Fruit fly (Drosophila melanogaster) whole organism, embryonic: ENCODE measurements around the gene kel.

Source experiments
- Adf1 ChIP-seq: fragments of 200-800 bp; sonication (Bioruptor generic); IDR thresholded peaks from 2 replicates; pipeline ENCODE4 v1.3.6; 2022; ENCODE audit warnings: missing biosample characterization, missing genetic modification characterization
- CG1024 ChIP-seq: fragments of 200-800 bp; sonication (Bioruptor generic); IDR thresholded peaks from 2 replicates; pipeline ENCODE4 v1.3.6; 2022; ENCODE audit warnings: missing biosample characterization, missing genetic modification characterization
- CG10366 ChIP-seq: fragments of 200-800 bp; sonication (Bioruptor generic); IDR thresholded peaks from 2 replicates; pipeline ENCODE4 v1.3.6; 2022; ENCODE audit warnings: missing biosample characterization, missing genetic modification characterization
- CG12942 ChIP-seq: fragments of 200-800 bp; sonication (Bioruptor generic); optimal IDR thresholded peaks from 3 replicates; lab custom pipeline; 2016; ENCODE audit warnings: missing biosample characterization, missing genetic modification characterization
- CG13894 ChIP-seq: fragments of 200-800 bp; sonication (Bioruptor generic); optimal IDR thresholded peaks from 3 replicates; lab custom pipeline; 2018; ENCODE audit warnings: missing biosample characterization, mild to moderate bottlenecking, missing genetic modification characterization, moderate library complexity
- CG14050 ChIP-seq: fragments of 200-800 bp; sonication (Bioruptor generic); IDR thresholded peaks from 3 replicates; pipeline ENCODE4 v1.3.6; 2022; ENCODE audit warnings: missing biosample characterization, missing genetic modification characterization
- CG16813 ChIP-seq: fragments of 200-800 bp; sonication (Bioruptor generic); IDR thresholded peaks from 3 replicates; pipeline ENCODE4 v1.3.6; 2022; ENCODE audit warnings: missing biosample characterization, missing genetic modification characterization; ENCODE audit not compliant: partially characterized antibody
- CG17802 ChIP-seq: fragments of 200-800 bp; sonication (Bioruptor generic); optimal IDR thresholded peaks from 2 replicates; lab custom pipeline; 2018; ENCODE audit warnings: missing biosample characterization, mild to moderate bottlenecking, missing genetic modification characterization, moderate library complexity
- CG18476 ChIP-seq: fragments of 200-800 bp; sonication (Bioruptor generic); optimal IDR thresholded peaks from 2 replicates; lab custom pipeline; 2016; ENCODE audit warnings: missing biosample characterization, mild to moderate bottlenecking, missing genetic modification characterization
- CG2116 ChIP-seq: fragments of 200-800 bp; sonication (Bioruptor generic); optimal IDR thresholded peaks from 3 replicates; lab custom pipeline; 2018; ENCODE audit warnings: missing biosample characterization, mild to moderate bottlenecking, missing genetic modification characterization
- CG2202 ChIP-seq: fragments of 200-800 bp; sonication (Bioruptor generic); optimal IDR thresholded peaks from 2 replicates; lab custom pipeline; 2018; ENCODE audit warnings: missing biosample characterization, mild to moderate bottlenecking, missing genetic modification characterization
- CG4360 ChIP-seq: fragments of 200-800 bp; sonication (Bioruptor generic); IDR thresholded peaks from 2 replicates; pipeline ENCODE4 v1.3.6; 2022; ENCODE audit warnings: missing biosample characterization, missing genetic modification characterization
- CG4404 ChIP-seq: fragments of 200-800 bp; sonication (Bioruptor generic); IDR thresholded peaks from 2 replicates; pipeline ENCODE4 v1.3.6; 2022; ENCODE audit warnings: missing biosample characterization, missing genetic modification characterization
- CG4730 ChIP-seq: fragments of 200-800 bp; sonication (Bioruptor generic); IDR thresholded peaks from 2 replicates; pipeline ENCODE4 v1.3.6; 2022; ENCODE audit warnings: missing biosample characterization, missing genetic modification characterization
- CG6654 ChIP-seq: fragments of 200-800 bp; sonication (Bioruptor generic); optimal IDR thresholded peaks from 2 replicates; lab custom pipeline; 2017; ENCODE audit warnings: missing biosample characterization, mild to moderate bottlenecking, missing genetic modification characterization
- CG7928 ChIP-seq: fragments of 200-800 bp; sonication (Bioruptor generic); optimal IDR thresholded peaks from 2 replicates; lab custom pipeline; 2017; ENCODE audit warnings: missing biosample characterization, mild to moderate bottlenecking, missing genetic modification characterization
- CG8089 ChIP-seq: fragments of 200-800 bp; sonication (Bioruptor generic); optimal IDR thresholded peaks from 3 replicates; lab custom pipeline; 2016; ENCODE audit warnings: missing biosample characterization, missing genetic modification characterization
- CG9215 ChIP-seq: fragments of 200-800 bp; sonication (Bioruptor generic); IDR thresholded peaks from 2 replicates; pipeline ENCODE4 v1.3.6; 2022; ENCODE audit warnings: missing biosample characterization, missing genetic modification characterization
- Eip74EF ChIP-seq, 2 experiments: fragments of 200-800 bp in 1 of 2; fragments of >200 bp in 1 of 2; sonication (Bioruptor generic) in 1 of 2; optimal IDR thresholded peaks; 2 replicates each; lab custom pipeline; 2017 to 2019; ENCODE audit warnings: missing biosample characterization in 2 of 2, missing genetic modification characterization in 2 of 2, mild to moderate bottlenecking in 1 of 2, moderate library complexity in 1 of 2
- Gug ChIP-seq: fragments of 200-800 bp; sonication (Bioruptor generic); IDR thresholded peaks from 4 replicates; pipeline ENCODE4 v1.3.6; 2022; ENCODE audit warnings: missing biosample characterization, missing genetic modification characterization
- Hey ChIP-seq: fragments of 200-800 bp; sonication (Bioruptor generic); optimal IDR thresholded peaks from 3 replicates; lab custom pipeline; 2018; ENCODE audit warnings: missing biosample characterization, mild to moderate bottlenecking, missing genetic modification characterization
- HmgD ChIP-seq: fragments of 200-800 bp; sonication (Bioruptor generic); optimal IDR thresholded peaks from 3 replicates; lab custom pipeline; 2016; ENCODE audit warnings: missing biosample characterization, missing genetic modification characterization
- Hr39 ChIP-seq: fragments of >200 bp; optimal IDR thresholded peaks from 2 replicates; lab custom pipeline; 2017
- Lhr ChIP-seq: fragments of 200-800 bp; sonication (Bioruptor generic); optimal IDR thresholded peaks from 3 replicates; lab custom pipeline; 2017; ENCODE audit warnings: mild to moderate bottlenecking, missing biosample characterization, missing genetic modification reagents, missing genetic modification characterization
- NC2α ChIP-seq: fragments of 200-800 bp; sonication (Bioruptor generic); optimal IDR thresholded peaks from 2 replicates; lab custom pipeline; 2016; ENCODE audit warnings: missing biosample characterization, missing genetic modification characterization
- Ptx1 ChIP-seq: fragments of 200-800 bp; sonication (Bioruptor generic); IDR thresholded peaks from 2 replicates; pipeline ENCODE4 v1.3.6; 2022; ENCODE audit warnings: missing biosample characterization, missing genetic modification characterization
- Spps ChIP-seq: fragments of 200-800 bp; sonication (Bioruptor generic); optimal IDR thresholded peaks from 2 replicates; lab custom pipeline; 2018; ENCODE audit warnings: missing biosample characterization, mild to moderate bottlenecking, missing genetic modification characterization
- Taf1 ChIP-seq: fragments of 200-800 bp; sonication (Bioruptor generic); IDR thresholded peaks from 2 replicates; pipeline ENCODE4 v1.3.6; 2022; ENCODE audit warnings: missing biosample characterization, missing genetic modification characterization
- abd-A ChIP-seq: fragments of 200-800 bp; sonication (Bioruptor generic); optimal IDR thresholded peaks from 3 replicates; lab custom pipeline; 2019; ENCODE audit warnings: missing biosample characterization, mild to moderate bottlenecking, missing genetic modification characterization, moderate library complexity
- btn ChIP-seq: fragments of 200-800 bp; sonication (Bioruptor generic); optimal IDR thresholded peaks from 2 replicates; lab custom pipeline; 2016; ENCODE audit warnings: missing biosample characterization, missing genetic modification characterization
- chm ChIP-seq: fragments of 200-800 bp; sonication (Bioruptor generic); IDR thresholded peaks from 2 replicates; pipeline ENCODE4 v1.3.6; 2022; ENCODE audit warnings: missing biosample characterization, missing genetic modification characterization
- crc ChIP-seq: fragments of 200-800 bp; sonication (Bioruptor generic); optimal IDR thresholded peaks from 2 replicates; lab custom pipeline; 2016; ENCODE audit warnings: missing biosample characterization, missing genetic modification characterization
- dati ChIP-seq: fragments of 200-800 bp; sonication (Bioruptor generic); IDR thresholded peaks from 2 replicates; pipeline ENCODE4 v1.3.6; 2022; ENCODE audit warnings: missing biosample characterization, missing genetic modification characterization
- dmrt11E ChIP-seq: fragments of 200-800 bp; sonication (Bioruptor generic); optimal IDR thresholded peaks from 3 replicates; lab custom pipeline; 2018; ENCODE audit warnings: missing biosample characterization, mild to moderate bottlenecking, missing genetic modification characterization, moderate library complexity
- dysf ChIP-seq: fragments of 200-800 bp; sonication (Bioruptor generic); IDR thresholded peaks from 3 replicates; pipeline ENCODE4 v1.3.6; 2022; ENCODE audit warnings: missing biosample characterization, missing genetic modification characterization
- ems ChIP-seq: fragments of 200-800 bp; sonication (Bioruptor generic); optimal IDR thresholded peaks from 3 replicates; lab custom pipeline; 2016; ENCODE audit warnings: missing biosample characterization, missing genetic modification characterization
- fd3F ChIP-seq: fragments of 200-800 bp; sonication (Bioruptor generic); optimal IDR thresholded peaks from 2 replicates; lab custom pipeline; 2018; ENCODE audit warnings: missing biosample characterization, mild to moderate bottlenecking, missing genetic modification characterization, moderate library complexity
- gem ChIP-seq: fragments of 200-800 bp; sonication (Bioruptor generic); optimal IDR thresholded peaks from 2 replicates; lab custom pipeline; 2019; ENCODE audit warnings: missing biosample characterization, mild to moderate bottlenecking, missing genetic modification characterization, moderate library complexity
- gsb-n ChIP-seq: fragments of 200-800 bp; sonication (Bioruptor generic); optimal IDR thresholded peaks from 3 replicates; lab custom pipeline; 2018; ENCODE audit warnings: missing biosample characterization, mild to moderate bottlenecking, missing genetic modification characterization
- gt ChIP-seq: fragments of 200-800 bp; sonication (Bioruptor generic); IDR thresholded peaks from 2 replicates; pipeline ENCODE4 v1.3.6; 2022; ENCODE audit warnings: missing biosample characterization, missing genetic modification characterization
- insv ChIP-seq, 2 experiments: fragments of 200-800 bp; sonication (Bioruptor generic); optimal IDR thresholded peaks; 3 replicates each; lab custom pipeline; 2016 to 2018; ENCODE audit warnings: missing biosample characterization in 2 of 2, missing genetic modification characterization in 2 of 2
- lilli ChIP-seq: fragments of 200-800 bp; sonication (Bioruptor generic); optimal IDR thresholded peaks from 3 replicates; lab custom pipeline; 2016; ENCODE audit warnings: missing biosample characterization, missing genetic modification characterization
- psq ChIP-seq: fragments of 200-800 bp; sonication (Bioruptor generic); optimal IDR thresholded peaks from 2 replicates; lab custom pipeline; 2017; ENCODE audit warnings: missing biosample characterization, missing genetic modification characterization
- slbo ChIP-seq: fragments of 200-800 bp; sonication (Bioruptor generic); IDR thresholded peaks from 2 replicates; pipeline ENCODE4 v1.3.6; 2022; ENCODE audit warnings: missing biosample characterization, missing genetic modification characterization
- sob ChIP-seq: fragments of 200-800 bp; sonication (Bioruptor generic); IDR thresholded peaks from 2 replicates; pipeline ENCODE4 v1.3.6; 2022; ENCODE audit warnings: missing biosample characterization, missing genetic modification characterization
- sqz ChIP-seq: fragments of 200-800 bp; sonication (Bioruptor generic); optimal IDR thresholded peaks from 3 replicates; lab custom pipeline; 2018; ENCODE audit warnings: missing biosample characterization, mild to moderate bottlenecking, missing genetic modification characterization
- stwl ChIP-seq: fragments of 200-800 bp; sonication (Bioruptor generic); optimal IDR thresholded peaks from 3 replicates; lab custom pipeline; 2018; ENCODE audit warnings: missing biosample characterization, mild to moderate bottlenecking, missing genetic modification characterization, moderate library complexity
- tin ChIP-seq: fragments of 200-800 bp; sonication (Bioruptor generic); optimal IDR thresholded peaks from 3 replicates; lab custom pipeline; 2016; ENCODE audit warnings: missing biosample characterization, missing genetic modification characterization
- vnd ChIP-seq: fragments of 200-800 bp; sonication (Bioruptor generic); IDR thresholded peaks from 3 replicates; pipeline ENCODE4 v1.3.6; 2022; ENCODE audit warnings: missing biosample characterization, missing genetic modification characterization; ENCODE audit not compliant: partially characterized antibody

kel gene

DNA sequence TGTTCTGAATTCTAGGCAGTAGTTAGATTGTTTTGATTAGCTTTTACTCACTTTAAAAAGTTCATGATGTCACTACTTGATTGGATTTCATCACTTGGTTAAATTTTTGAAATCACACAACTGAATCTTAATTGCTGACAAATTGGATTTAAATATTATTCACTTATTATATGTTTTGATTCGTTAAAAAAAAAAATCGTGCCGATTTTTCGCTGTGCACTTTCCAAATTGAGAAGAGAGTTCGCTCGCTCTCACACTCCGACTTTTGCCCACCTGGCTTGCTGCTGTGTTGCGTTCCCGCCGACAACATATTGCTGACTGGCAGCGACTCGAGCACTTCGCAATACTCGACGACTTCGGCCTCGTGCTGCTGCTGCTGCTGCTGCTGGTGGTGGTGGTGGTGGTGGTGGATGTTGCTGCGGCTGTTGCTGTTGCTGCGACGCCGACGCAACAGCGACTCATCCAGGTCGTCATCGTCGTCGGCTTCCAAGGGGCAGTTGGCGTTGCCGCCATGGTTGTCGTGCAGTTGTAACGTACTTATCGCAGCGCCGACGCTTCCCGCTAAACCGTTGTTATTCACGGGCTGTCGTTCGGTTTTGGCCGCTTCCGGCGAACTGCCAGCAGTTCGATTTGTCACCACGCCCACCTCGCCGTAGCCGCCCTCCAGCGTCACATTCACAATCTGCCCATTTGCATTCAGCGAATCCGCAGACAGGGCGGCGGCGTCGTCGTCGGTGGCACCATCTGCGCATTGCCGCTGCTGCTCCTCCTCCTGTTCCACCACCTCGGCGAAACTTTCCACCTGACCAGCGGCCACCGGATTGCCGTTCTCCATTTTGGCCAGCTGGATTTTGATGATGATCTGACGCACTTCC is 3.8 kb upstream of the kel start (continued):
- TF ChIP-seq psq (GFP tag; lab: Kevin White, UChicago) (no peak), fd3F (peak; percentile 17), Taf1 (no peak; the same call in 1 of the 2 replicates), Lhr (GFP tag; lab: Kevin White, UChicago) (no peak), CG1024 (GFP tag; lab: Robert Waterston, UW) (no peak), btn (no peak), tin (GFP tag; lab: Kevin White, UChicago) (peak; percentile 65), CG10366 (GFP tag; lab: Robert Waterston, UW) (peak; percentile 42), CG2116 (no peak), CG18476 (peak; percentile 37), slbo (GFP tag; lab: Robert Waterston, UW) (peak; percentile 71), dmrt11E (tag; lab: Kevin White, UChicago) (no peak), HmgD (GFP tag; lab: Kevin White, UChicago) (no peak), CG6654 (peak; percentile 43), Adf1 (peak; percentile 95), CG4404 (GFP tag; lab: Robert Waterston, UW) (peak; percentile 18; the same call in 1 of the 2 replicates), Hey (tag; lab: Kevin White, UChicago) (peak; percentile 9), insv (GFP tag; optimal IDR thresholded peaks at IDR 0.05; lab: Kevin White, UChicago) (no peak), CG12942 (peak; percentile 44), dysf (peak; percentile 59), sob (GFP tag; lab: Robert Waterston, UW) (no peak), ems (GFP tag; lab: Kevin White, UChicago) (peak; percentile 40), CG4730 (no peak), chm (GFP tag; lab: Robert Waterston, UW) (peak; percentile 72; the same call in 1 of the 2 replicates), CG7928 (GFP tag; lab: Kevin White, UChicago) (no peak), gsb-n (peak; percentile 36), CG2202 (tag; lab: Kevin White, UChicago) (peak; percentile 8), Gug (peak; percentile 49; the same call in 2 of the 4 replicates), gt (no peak), CG9215 (0 out of 2 replicates have a peak, but pooled peaks have one; percentile 15), CG13894 (peak; percentile 37), lilli (GFP tag; lab: Kevin White, UChicago) (peak; percentile 72), vnd (no peak), CG16813 (GFP tag; lab: Robert Waterston, UW) (no peak; the same call in 2 of the 3 replicates), Hr39 (lab: Kevin White, UChicago) (no peak), Eip74EF (GFP tag; optimal IDR thresholded peaks at IDR 0.05; lab: Kevin White, UChicago) (peak in 1 of 2 experiments; percentile 41), sqz (GFP tag; lab: Kevin White, UChicago) (peak; percentile 23), dati (no peak), stwl (no peak), gem (peak; percentile 77), Spps (tag; lab: Kevin White, UChicago) (no peak), NC2α (GFP tag; lab: Kevin White, UChicago) (no peak), crc (GFP tag; lab: Kevin White, UChicago) (peak; percentile 14), abd-A (no peak), CG8089 (GFP tag; lab: Kevin White, UChicago) (no peak), Ptx1 (GFP tag; lab: Robert Waterston, UW) (peak; percentile 38; the same call in 1 of the 2 replicates), CG17802 (peak; percentile 4), CG14050 (GFP tag; lab: Robert Waterston, UW) (peak; percentile 32; the same call in 2 of the 3 replicates), CG4360 (GFP tag; lab: Robert Waterston, UW) (0 out of 2 replicates have a peak, but pooled peaks have one; percentile 7)
